Worm (Caenorhabditis elegans) whole organism, mixed stage, embryonic: ENCODE data around the gene Y44A6D.6.

ENCODE experiments used
- M03D4.4 ChIP-seq: sonication (generic microtip); optimal IDR thresholded peaks from 2 replicates; lab custom pipeline; 2017; ENCODE audit warnings: mild to moderate bottlenecking, missing genetic modification characterization, missing compliant biosample characterization
- bed-3 ChIP-seq: fragments of 200-800 bp; sonication (Bioruptor generic); optimal IDR thresholded peaks from 3 replicates; lab custom pipeline; 2018; ENCODE audit warnings: mild to moderate bottlenecking, missing genetic modification characterization, moderate library complexity, missing compliant biosample characterization
- blmp-1 ChIP-seq: fragments of 150-350 bp; optimal IDR thresholded peaks from 2 replicates; lab custom pipeline; 2014; ENCODE audit warnings: missing biosample characterization, missing genetic modification characterization
- ceh-83 ChIP-seq: fragments of 200-800 bp; sonication (Bioruptor generic); optimal IDR thresholded peaks from 2 replicates; lab custom pipeline; 2018; ENCODE audit warnings: mild to moderate bottlenecking, missing genetic modification characterization, missing compliant biosample characterization
- ces-1 ChIP-seq: fragments of 150-350 bp; optimal IDR thresholded peaks from 2 replicates; lab custom pipeline; 2014; ENCODE audit warnings: missing biosample characterization, missing genetic modification reagents, missing genetic modification characterization
- cnd-1 ChIP-seq: fragments of 200-800 bp; sonication (Bioruptor generic); optimal IDR thresholded peaks from 2 replicates; lab custom pipeline; 2018; ENCODE audit warnings: mild to moderate bottlenecking, missing genetic modification characterization, missing compliant biosample characterization
- drap-1 ChIP-seq: fragments of 200-800 bp; sonication (Bioruptor generic); optimal IDR thresholded peaks from 3 replicates; lab custom pipeline; 2018; ENCODE audit warnings: mild to moderate bottlenecking, missing genetic modification characterization, missing compliant biosample characterization
- elt-1 ChIP-seq: sonication (generic microtip); optimal IDR thresholded peaks from 2 replicates; lab custom pipeline; 2017; ENCODE audit warnings: missing genetic modification characterization, mild to moderate bottlenecking, missing compliant biosample characterization, antibody characterized with exemption, moderate library complexity, borderline replicate concordance; ENCODE audit not compliant: insufficient read depth
- flh-1 ChIP-seq: fragments of 200-800 bp; sonication (Bioruptor generic); optimal IDR thresholded peaks from 2 replicates; lab custom pipeline; 2018; ENCODE audit warnings: mild to moderate bottlenecking, missing genetic modification characterization, moderate library complexity, missing compliant biosample characterization
- ham-2 ChIP-seq: fragments of 200-800 bp; sonication (Bioruptor generic); optimal IDR thresholded peaks from 2 replicates; lab custom pipeline; 2018; ENCODE audit warnings: mild to moderate bottlenecking, missing genetic modification characterization, missing compliant biosample characterization
- hlh-1 ChIP-seq: fragments of 150-350 bp; optimal IDR thresholded peaks from 2 replicates; lab custom pipeline; 2014; ENCODE audit warnings: missing biosample characterization, missing genetic modification reagents, missing genetic modification characterization
- lin-13 ChIP-seq: fragments of 150-350 bp; optimal IDR thresholded peaks from 2 replicates; lab custom pipeline; 2014; ENCODE audit warnings: missing biosample characterization, missing genetic modification characterization
- lin-32 ChIP-seq: fragments of 200-800 bp; sonication (Bioruptor generic); optimal IDR thresholded peaks from 2 replicates; lab custom pipeline; 2018; ENCODE audit warnings: mild to moderate bottlenecking, missing genetic modification characterization, missing compliant biosample characterization
- lsy-2 ChIP-seq: fragments of 150-350 bp; optimal IDR thresholded peaks from 2 replicates; lab custom pipeline; 2014; ENCODE audit warnings: missing biosample characterization, missing genetic modification characterization
- mab-5 ChIP-seq: fragments of 150-350 bp; optimal IDR thresholded peaks from 2 replicates; lab custom pipeline; 2014; ENCODE audit warnings: missing biosample characterization, missing genetic modification characterization
- mep-1 ChIP-seq: fragments of 150-350 bp; optimal IDR thresholded peaks from 2 replicates; lab custom pipeline; 2017; ENCODE audit warnings: missing biosample characterization, missing genetic modification reagents, missing genetic modification characterization, inconsistent platforms
- mls-2 ChIP-seq: sonication (generic microtip); optimal IDR thresholded peaks from 2 replicates; lab custom pipeline; 2016; ENCODE audit warnings: mild to moderate bottlenecking, missing genetic modification characterization, moderate library complexity, missing compliant biosample characterization
- nhr-12 ChIP-seq: fragments of 150-350 bp; optimal IDR thresholded peaks from 2 replicates; lab custom pipeline; 2014; ENCODE audit warnings: missing biosample characterization, missing genetic modification characterization
- nhr-2 ChIP-seq: fragments of 150-350 bp; optimal IDR thresholded peaks from 2 replicates; lab custom pipeline; 2014; ENCODE audit warnings: missing biosample characterization, missing genetic modification characterization
- nhr-237 ChIP-seq: fragments of 150-350 bp; optimal IDR thresholded peaks from 2 replicates; lab custom pipeline; 2014; ENCODE audit warnings: missing biosample characterization, missing genetic modification characterization
- nhr-28 ChIP-seq: fragments of 150-350 bp; optimal IDR thresholded peaks from 2 replicates; lab custom pipeline; 2014; ENCODE audit warnings: missing biosample characterization, missing genetic modification characterization
- nhr-76 ChIP-seq: sonication (generic microtip); optimal IDR thresholded peaks from 2 replicates; lab custom pipeline; 2017; ENCODE audit warnings: missing biosample characterization, missing genetic modification characterization
- pha-4 ChIP-seq: fragments of 150-350 bp; optimal IDR thresholded peaks from 2 replicates; lab custom pipeline; 2018; ENCODE audit warnings: missing biosample characterization, missing genetic modification reagents, missing genetic modification characterization
- sem-2 ChIP-seq: fragments of 200-800 bp; sonication (Bioruptor generic); optimal IDR thresholded peaks from 2 replicates; lab custom pipeline; 2018; ENCODE audit warnings: mild to moderate bottlenecking, missing genetic modification characterization, missing compliant biosample characterization
- snpc-4 ChIP-seq: fragments of 150-350 bp; optimal IDR thresholded peaks from 2 replicates; lab custom pipeline; 2014; ENCODE audit warnings: missing biosample characterization, missing genetic modification characterization
- sptf-1 ChIP-seq: sonication (generic microtip); optimal IDR thresholded peaks from 2 replicates; lab custom pipeline; 2017; ENCODE audit warnings: mild to moderate bottlenecking, missing genetic modification characterization, moderate library complexity, missing compliant biosample characterization
- tbx-8 ChIP-seq: fragments of 200-800 bp; sonication (Bioruptor generic); optimal IDR thresholded peaks from 2 replicates; lab custom pipeline; 2018; ENCODE audit warnings: mild to moderate bottlenecking, missing genetic modification characterization, moderate library complexity, missing compliant biosample characterization
- unc-120 ChIP-seq: sonication (generic microtip); optimal IDR thresholded peaks from 2 replicates; lab custom pipeline; 2017; ENCODE audit warnings: missing genetic modification characterization, missing compliant biosample characterization; ENCODE audit not compliant: poor library complexity, severe bottlenecking
- unc-39 ChIP-seq: fragments of 150-350 bp; optimal IDR thresholded peaks from 2 replicates; lab custom pipeline; 2014; ENCODE audit warnings: missing biosample characterization, missing genetic modification characterization
- unc-62 ChIP-seq: fragments of 150-350 bp; optimal IDR thresholded peaks from 2 replicates; lab custom pipeline; 2014; ENCODE audit warnings: missing biosample characterization, missing genetic modification reagents, missing genetic modification characterization

The Y44A6D.6 gene

DNA sequence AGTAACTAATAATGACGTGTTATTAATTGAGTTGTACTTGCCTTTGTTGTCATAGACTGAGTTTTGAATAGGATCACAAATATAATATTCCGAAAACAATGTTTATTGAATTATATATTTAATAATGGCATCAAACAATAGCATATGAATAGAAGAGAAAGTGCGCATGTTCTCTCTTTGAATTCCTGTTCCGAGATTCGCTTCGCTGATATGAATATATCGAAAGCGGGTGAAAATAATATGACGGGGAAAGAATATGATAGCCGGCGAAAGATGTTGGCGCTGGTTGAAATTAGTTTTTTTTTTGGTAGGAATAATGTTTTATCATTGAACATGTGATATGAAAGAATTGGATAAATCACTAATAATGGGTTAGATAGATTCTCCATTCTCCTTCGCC is 12.9 kb downstream of the Y44A6D.6 start, which contains the start of gene T03D8.6:
T03D8.6 (minus strand) TSS at position 298 of the 400 bp plus-strand sequence.
- TF ChIP-seq mls-2 (tag; lab: Kevin White, UChicago) (no peak), unc-39 (tag; lab: Kevin White, UChicago) (no peak), elt-1 (tag; lab: Kevin White, UChicago) (no peak), unc-120 (tag; lab: Kevin White, UChicago) (no peak), ces-1 (GFP tag; lab: Kevin White, UChicago) (peak; percentile 19), blmp-1 (tag; lab: Kevin White, UChicago) (peak; percentile 79), snpc-4 (tag; lab: Kevin White, UChicago) (no peak), pha-4 (tag; lab: Kevin White, UChicago) (no peak)

DNA sequence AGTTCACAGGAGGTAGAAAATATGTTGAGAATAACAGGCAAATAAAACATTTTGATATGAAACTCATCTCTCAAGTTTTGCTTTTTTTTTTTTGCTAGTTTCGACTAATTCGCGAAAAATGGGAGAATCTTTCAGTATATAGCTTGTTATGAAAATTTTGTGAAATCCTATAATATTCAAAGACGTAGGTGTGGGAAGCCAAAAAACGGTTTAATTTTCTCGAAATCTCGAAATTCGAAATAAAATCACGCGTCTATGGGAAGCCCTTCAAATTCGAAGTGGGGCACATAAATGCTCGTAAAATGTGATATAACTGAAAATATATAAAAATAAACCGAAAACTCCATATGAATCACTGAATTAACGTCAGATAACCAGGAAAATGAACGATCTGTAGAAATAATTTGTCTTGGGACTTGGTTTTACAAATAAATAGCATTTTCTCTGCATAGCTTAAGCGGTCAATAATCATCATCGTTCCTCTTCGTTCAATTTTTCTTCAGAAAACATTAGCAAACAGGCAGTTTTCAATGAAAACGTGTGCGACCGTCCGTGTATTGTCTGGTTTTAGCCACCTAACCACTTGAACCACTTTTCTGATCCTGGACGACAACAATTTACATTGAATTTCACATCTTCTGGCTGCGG is 17.9 kb downstream of the Y44A6D.6 start, which contains the start of the genes gcy-22 and grl-14:
gcy-22 (minus strand) TSS at position 101 of the 648 bp plus-strand sequence.
grl-14 (plus strand) TSS at position 598 of the 648 bp plus-strand sequence.
- TF ChIP-seq lin-13 (tag; lab: Kevin White, UChicago) = no peak
- TF ChIP-seq elt-1 (tag; lab: Kevin White, UChicago) = no peak
- no peak for TF ChIP-seq M03D4.4 (tag; lab: Kevin White, UChicago)
- no peak for TF ChIP-seq bed-3 (GFP tag; lab: Kevin White, UChicago)
- TF ChIP-seq nhr-12 = no peak
- no peak for TF ChIP-seq nhr-76 (tag; lab: Kevin White, UChicago)
- TF ChIP-seq mab-5 = no peak
- no peak for TF ChIP-seq mep-1
- TF ChIP-seq ceh-83 = no peak
- TF ChIP-seq nhr-237 = no peak
- no peak for TF ChIP-seq ham-2
- no peak for TF ChIP-seq nhr-28
- no peak for TF ChIP-seq unc-120 (tag; lab: Kevin White, UChicago)
- no peak for TF ChIP-seq sptf-1
- TF ChIP-seq unc-39 (tag; lab: Kevin White, UChicago) = no peak
- no peak for TF ChIP-seq lin-32 (GFP tag; lab: Kevin White, UChicago)
- no peak for TF ChIP-seq hlh-1 (tag; lab: Kevin White, UChicago)
- no peak for TF ChIP-seq tbx-8 (GFP tag; lab: Kevin White, UChicago)
- no peak for TF ChIP-seq unc-62 (GFP tag; lab: Kevin White, UChicago)
- no peak for TF ChIP-seq drap-1

DNA sequence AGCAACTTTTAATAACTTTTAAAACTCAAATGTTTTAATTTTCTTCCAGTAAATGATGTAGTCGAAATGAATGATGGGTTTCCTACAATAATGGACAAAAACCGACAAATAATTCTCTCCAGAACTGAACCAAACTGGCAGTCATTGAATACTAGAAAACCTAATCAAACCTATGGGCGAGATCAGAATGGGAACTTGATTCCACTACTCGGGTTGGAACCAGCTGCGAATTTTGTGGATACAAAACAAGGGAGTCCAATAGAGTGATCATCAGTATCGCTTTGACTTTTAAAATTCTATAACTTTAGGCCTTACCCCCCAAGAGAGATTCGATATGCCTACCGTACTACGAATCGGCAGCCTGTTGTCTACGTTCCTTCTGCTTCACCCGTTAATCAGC is 19.5 kb downstream of the Y44A6D.6 start:
- TF ChIP-seq nhr-12 = no peak
- TF ChIP-seq nhr-28 = no peak
- TF ChIP-seq sem-2 (GFP tag; lab: Kevin White, UChicago) = no peak
- no peak for TF ChIP-seq lin-13 (tag; lab: Kevin White, UChicago)
- no peak for TF ChIP-seq cnd-1 (tag; lab: Kevin White, UChicago)
- no peak for TF ChIP-seq unc-39 (tag; lab: Kevin White, UChicago)
- TF ChIP-seq unc-62 (GFP tag; lab: Kevin White, UChicago) = no peak
- no peak for TF ChIP-seq nhr-237
- no peak for TF ChIP-seq flh-1 (GFP tag; lab: Kevin White, UChicago)

DNA sequence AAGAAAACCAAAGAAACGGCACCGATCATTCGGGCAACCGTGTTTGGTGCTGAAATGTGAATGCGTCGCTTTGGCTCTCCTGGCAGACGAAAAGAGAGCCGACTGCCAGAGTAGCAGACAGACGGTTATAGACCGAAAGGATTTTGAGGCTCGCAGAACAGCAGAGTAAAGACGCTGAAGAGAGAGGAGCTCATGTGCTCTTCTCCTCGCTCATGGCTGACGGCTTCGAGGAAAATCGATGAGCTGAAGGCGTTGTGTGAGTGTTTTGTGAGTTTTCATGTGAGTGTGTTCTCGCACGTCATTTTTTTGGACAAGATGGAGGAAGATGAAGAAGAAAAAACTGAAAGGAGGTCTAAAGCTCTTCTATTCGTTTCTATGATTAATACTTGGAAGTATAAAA is 21.7 kb downstream of the Y44A6D.6 start, which contains the start of gene sbt-1:
sbt-1 (minus strand) TSS at position 62 of the 400 bp plus-strand sequence.
- TF ChIP-seq ces-1 (GFP tag; lab: Kevin White, UChicago) (peak; percentile 70), nhr-28 (no peak), drap-1 (no peak), nhr-12 (no peak), mep-1 (peak; percentile 5)

DNA sequence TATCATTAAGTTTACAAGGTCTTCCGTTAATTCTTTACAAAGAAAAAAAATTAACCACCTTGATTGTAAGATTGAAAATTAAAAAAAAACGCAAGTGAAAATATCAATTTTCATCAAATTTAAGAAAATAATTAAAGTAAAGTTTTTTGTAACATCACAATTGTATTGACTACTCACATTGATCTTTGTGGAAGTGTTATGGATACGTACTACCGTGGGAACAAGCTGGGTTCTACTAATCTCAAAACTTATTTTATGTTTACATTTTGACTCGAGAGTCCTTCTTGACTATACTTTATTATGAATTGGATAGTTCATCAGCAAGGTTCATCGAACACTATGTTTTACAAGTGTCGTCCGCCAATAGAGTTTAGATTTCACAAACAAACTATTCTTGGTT is 22.4 kb downstream of the Y44A6D.6 start, which contains the start of gene num-1:
num-1 (plus strand) TSS at position 301 of the 400 bp plus-strand sequence.
- TF ChIP-seq tbx-8 (GFP tag; lab: Kevin White, UChicago) = no peak
- TF ChIP-seq lin-13 (tag; lab: Kevin White, UChicago) = no peak
- TF ChIP-seq M03D4.4 (tag; lab: Kevin White, UChicago) = no peak
- no peak for TF ChIP-seq unc-120 (tag; lab: Kevin White, UChicago)
- TF ChIP-seq nhr-76 (tag; lab: Kevin White, UChicago) = no peak
- no peak for TF ChIP-seq cnd-1 (tag; lab: Kevin White, UChicago)
- TF ChIP-seq hlh-1 (tag; lab: Kevin White, UChicago) = no peak
- no peak for TF ChIP-seq drap-1
- TF ChIP-seq lsy-2 = no peak
- TF ChIP-seq unc-39 (tag; lab: Kevin White, UChicago) = no peak
- TF ChIP-seq blmp-1 (tag; lab: Kevin White, UChicago) = no peak
- no peak for TF ChIP-seq unc-62 (GFP tag; lab: Kevin White, UChicago)
- TF ChIP-seq sptf-1 = no peak
- TF ChIP-seq ceh-83 = no peak
- TF ChIP-seq nhr-12 = no peak
- no peak for TF ChIP-seq flh-1 (GFP tag; lab: Kevin White, UChicago)
- TF ChIP-seq nhr-2 = no peak
